Fruit fly (Drosophila melanogaster): ENCODE results near the gene Mat89Ba.

Gene Mat89Ba

dm6 chr3R:16251270-16251925, 20.8 kb downstream of the Mat89Ba start:
- TF ChIP-seq tio (GFP tag; optimal IDR thresholded peaks at IDR 0.05) (no peak), CG10654 (GFP tag; optimal IDR thresholded peaks at IDR 0.05) (no peak), fu2 (GFP tag; optimal IDR thresholded peaks at IDR 0.05) (no peak), Fer3 (tag; optimal IDR thresholded peaks at IDR 0.05) (no peak), CG7963 (GFP tag; IDR thresholded peaks at IDR 0.05; ENCODE audit: partially characterized antibody) (no peak), hth (optimal IDR thresholded peaks at IDR 0.05) (peak; percentile 89), sisA (GFP tag; IDR thresholded peaks at IDR 0.05) (no peak), pros (GFP tag; optimal IDR thresholded peaks at IDR 0.05) (peak; percentile 99), dan (GFP tag; IDR thresholded peaks at IDR 0.05) (no peak), zfh2 (GFP tag; optimal IDR thresholded peaks at IDR 0.05) (no peak), pan (optimal IDR thresholded peaks at IDR 0.05) (no peak), pan (GFP tag; optimal IDR thresholded peaks at IDR 0.05 in 1 of 2, IDR thresholded peaks at IDR 0.05 in 1 of 2) (no peak), CG13894 (tag; optimal IDR thresholded peaks at IDR 0.05) (peak; percentile 16), danr (GFP tag; IDR thresholded peaks at IDR 0.05) (no peak), tll (GFP tag; optimal IDR thresholded peaks at IDR 0.05) (peak in 1 of 2 experiments; percentile 60), gsb-n (tag; optimal IDR thresholded peaks at IDR 0.05) (peak; percentile 67), crc (GFP tag; optimal IDR thresholded peaks at IDR 0.05) (no peak), nerfin-1 (tag; optimal IDR thresholded peaks at IDR 0.05) (peak; percentile 8), D (optimal IDR thresholded peaks at IDR 0.05) (peak; percentile 93), D (GFP tag; optimal IDR thresholded peaks at IDR 0.05) (no peak), Ets65A (GFP tag) (peak; percentile 51), nmo (GFP tag; optimal IDR thresholded peaks at IDR 0.05) (no peak), zen (tag; optimal IDR thresholded peaks at IDR 0.05) (peak; percentile 94), insv (GFP tag; optimal IDR thresholded peaks at IDR 0.05) (peak in 1 of 2 experiments; percentile 78), vfl (GFP tag; optimal IDR thresholded peaks at IDR 0.05) (no peak), CG6683 (GFP tag; optimal IDR thresholded peaks at IDR 0.05) (no peak), kni (GFP tag; optimal IDR thresholded peaks at IDR 0.05) (peak; percentile 50), Hand (GFP tag; optimal IDR thresholded peaks at IDR 0.05) (no peak), cwo (GFP tag; optimal IDR thresholded peaks at IDR 0.05) (no peak), HLH54F (GFP tag; optimal IDR thresholded peaks at IDR 0.05) (no peak), CG15479 (GFP tag; optimal IDR thresholded peaks at IDR 0.05) (peak; percentile 72), twi (tag; optimal IDR thresholded peaks at IDR 0.05) (peak; percentile 41), Hr51 (GFP tag; optimal IDR thresholded peaks at IDR 0.05) (no peak), oc (tag; optimal IDR thresholded peaks at IDR 0.05) (peak; percentile 69), CG8281 (tag; optimal IDR thresholded peaks at IDR 0.05) (peak; percentile 36), ro (GFP tag; IDR thresholded peaks at IDR 0.05) (no peak)

dm6 chr3R:16249829-16250814, 22.1 kb downstream of the Mat89Ba start:
- TF ChIP-seq h (optimal IDR thresholded peaks at IDR 0.05) (no peak), CG6654 (GFP tag; optimal IDR thresholded peaks at IDR 0.05) (no peak), CG3163 (GFP tag; optimal IDR thresholded peaks at IDR 0.05) (peak; percentile 81), NfI (GFP tag; optimal IDR thresholded peaks at IDR 0.05) (peak; percentile 51), CG3995 (GFP tag; optimal IDR thresholded peaks at IDR 0.05) (peak; percentile 75), HLH4C (GFP tag; IDR thresholded peaks at IDR 0.05; ENCODE audit: partially characterized antibody) (no peak), yki (optimal IDR thresholded peaks at IDR 0.05) (peak; percentile 36), CG18476 (GFP tag; optimal IDR thresholded peaks at IDR 0.05) (no peak), CG17829 (tag; optimal IDR thresholded peaks at IDR 0.05) (peak; percentile 52), prd (optimal IDR thresholded peaks at IDR 0.05) (no peak), prd (GFP tag; IDR thresholded peaks at IDR 0.05) (no peak), Rx (GFP tag; IDR thresholded peaks at IDR 0.05) (no peak), fu2 (GFP tag; optimal IDR thresholded peaks at IDR 0.05) (no peak), CG9727 (GFP tag; optimal IDR thresholded peaks at IDR 0.05) (peak; percentile 35), CG4282 (GFP tag; optimal IDR thresholded peaks at IDR 0.05) (peak; percentile 8)
